Fruit fly (Drosophila melanogaster): ENCODE measurements around the gene CG3097.
A peak's percentile ranks its signal among the peaks of the same experiment; 100 is the strongest.

- peak; percentile 46 for TF ChIP-seq CG15710 (tag; optimal IDR thresholded peaks at IDR 0.05)
- TF ChIP-seq CG8301 (tag; optimal IDR thresholded peaks at IDR 0.05): no peak
- TF ChIP-seq CG34367 (tag; optimal IDR thresholded peaks at IDR 0.05): peak; percentile 48
- TF ChIP-seq CG4496 (GFP tag; IDR thresholded peaks at IDR 0.05): no peak
These were observed 1.9 kb downstream of the CG3097 start for dm6 chrX:5768602-5769251.
